Fruit fly (Drosophila melanogaster) whole organism, pupa: ENCODE data around the gene Dsp1.

Experiments
- CG14655 ChIP-seq: fragments of 200-800 bp; sonication (Bioruptor generic); optimal IDR thresholded peaks from 3 replicates; lab custom pipeline; 2017; ENCODE audit warnings: mild to moderate bottlenecking, missing biosample characterization, missing genetic modification reagents, missing genetic modification characterization
- CG4496 ChIP-seq: fragments of 200-800 bp; sonication (Bioruptor generic); IDR thresholded peaks from 3 replicates; pipeline ENCODE4 v1.3.6; 2022; ENCODE audit warnings: missing biosample characterization, missing genetic modification characterization
- CG9948 ChIP-seq: fragments of 200-800 bp; sonication (Bioruptor generic); optimal IDR thresholded peaks from 2 replicates; lab custom pipeline; 2018; ENCODE audit warnings: missing biosample characterization, mild to moderate bottlenecking, missing genetic modification characterization, moderate library complexity
- Pif1A ChIP-seq: fragments of 200-800 bp; sonication (Bioruptor generic); optimal IDR thresholded peaks from 3 replicates; lab custom pipeline; 2016; ENCODE audit warnings: missing biosample characterization, missing genetic modification characterization
- Snoo ChIP-seq: fragments of 200-800 bp; sonication (Bioruptor generic); optimal IDR thresholded peaks from 3 replicates; lab custom pipeline; 2017; ENCODE audit warnings: missing biosample characterization, mild to moderate bottlenecking, missing genetic modification characterization, inconsistent platforms
- gl ChIP-seq: fragments of 200-800 bp; sonication (Bioruptor generic); optimal IDR thresholded peaks from 2 replicates; lab custom pipeline; 2018; ENCODE audit warnings: missing biosample characterization, mild to moderate bottlenecking, missing genetic modification characterization

- TF ChIP-seq gl (tag; lab: Kevin White, UChicago) (no peak), CG14655 (no peak), CG4496 (GFP tag; lab: Robert Waterston, UW) (no peak), CG9948 (no peak), Pif1A (GFP tag; lab: Kevin White, UChicago) (no peak), Snoo (no peak)
Measured at dm6 chrX:16321037-16321436, 12.4 kb upstream of the Dsp1 start.
